Worm (Caenorhabditis elegans): ENCODE results near the gene ugt-22.
A peak's percentile ranks its signal among the peaks of the same experiment; 100 is the strongest.

ugt-22 gene

ce11 chrIV:13639027-13639426 is at the start of gene ugt-22:
Gene ugt-22, plus strand, starts transcription at chrIV:13639260.
- TF ChIP-seq ceh-27 (GFP tag; optimal IDR thresholded peaks at IDR 0.05) (no peak), nhr-80 (tag; optimal IDR thresholded peaks at IDR 0.05) (peak; percentile 50)

- no peak for TF ChIP-seq zfh-2 (GFP tag; conservative IDR thresholded peaks at IDR 0.05)
- TF ChIP-seq snpc-1.3 (tag; optimal IDR thresholded peaks at IDR 0.05; ENCODE audit: insufficient read depth) = no peak
- no peak for TF ChIP-seq ceh-58 (GFP tag; IDR thresholded peaks at IDR 0.05)
- TF ChIP-seq rec-8 (tag; optimal IDR thresholded peaks at IDR 0.05) = no peak
- no peak for TF ChIP-seq tbp1 (GFP tag; optimal IDR thresholded peaks at IDR 0.05)
- TF ChIP-seq ztf-6 (GFP tag; IDR thresholded peaks at IDR 0.05) = no peak
- TF ChIP-seq let-607 (tag; optimal IDR thresholded peaks at IDR 0.05) = no peak
- no peak for TF ChIP-seq mxl-1 (tag; optimal IDR thresholded peaks at IDR 0.05)
- TF ChIP-seq akir-1 (GFP tag; optimal IDR thresholded peaks at IDR 0.05) = no peak
- TF ChIP-seq F57A8.1 (GFP tag; optimal IDR thresholded peaks at IDR 0.05) = no peak
- no peak for TF ChIP-seq B0019.2 (GFP tag; conservative IDR thresholded peaks at IDR 0.05)
- no peak for TF ChIP-seq sptf-2 (GFP tag; optimal IDR thresholded peaks at IDR 0.05)
- no peak for TF ChIP-seq Y53G8AR.9 (GFP tag; conservative IDR thresholded peaks at IDR 0.05)
- TF ChIP-seq snpc-4 (GFP tag; optimal IDR thresholded peaks at IDR 0.05) = no peak
- no peak for TF ChIP-seq snpc-4 (tag; optimal IDR thresholded peaks at IDR 0.05)
- no peak for TF ChIP-seq efl-1 (GFP tag; optimal IDR thresholded peaks at IDR 0.05)
- TF ChIP-seq egrh-3 (GFP tag; IDR thresholded peaks at IDR 0.05) = no peak
- no peak for TF ChIP-seq F57C9.4 (tag; optimal IDR thresholded peaks at IDR 0.05)
- no peak for TF ChIP-seq die-1 (tag; optimal IDR thresholded peaks at IDR 0.05)
- TF ChIP-seq snpc-1.1 (tag; optimal IDR thresholded peaks at IDR 0.05; ENCODE audit: insufficient read depth) = no peak
These were observed 47.4 kb upstream of the ugt-22 start, which contains the start of gene tsp-5 for ce11 chrIV:13591645-13592044. Gene tsp-5, minus strand, starts transcription at chrIV:13591745.

- TF ChIP-seq F57A8.1 (GFP tag; optimal IDR thresholded peaks at IDR 0.05) = no peak
- no peak for TF ChIP-seq T07F8.4 (tag; optimal IDR thresholded peaks at IDR 0.05)
- TF ChIP-seq B0261.1 (tag; optimal IDR thresholded peaks at IDR 0.05) = no peak
- no peak for TF ChIP-seq repo-1 (tag; optimal IDR thresholded peaks at IDR 0.05)
- TF ChIP-seq lsy-27 (tag; optimal IDR thresholded peaks at IDR 0.05; ENCODE audit: borderline replicate concordance, insufficient read depth) = no peak
- no peak for TF ChIP-seq Y53G8AR.9 (GFP tag; conservative IDR thresholded peaks at IDR 0.05)
- no peak for TF ChIP-seq unc-130 (GFP tag; optimal IDR thresholded peaks at IDR 0.05)
- no peak for TF ChIP-seq F23B12.7 (tag; optimal IDR thresholded peaks at IDR 0.05; ENCODE audit: insufficient read depth)
- no peak for TF ChIP-seq tbp1 (GFP tag; optimal IDR thresholded peaks at IDR 0.05)
- TF ChIP-seq ztf-18 (tag; optimal IDR thresholded peaks at IDR 0.05) = no peak
- TF ChIP-seq pbrm-1 (GFP tag; IDR thresholded peaks at IDR 0.05) = no peak
- TF ChIP-seq hrde-1 (tag; optimal IDR thresholded peaks at IDR 0.05; ENCODE audit: borderline replicate concordance) = no peak
- no peak for TF ChIP-seq ceh-58 (GFP tag; IDR thresholded peaks at IDR 0.05)
- no peak for TF ChIP-seq mxl-1 (tag; optimal IDR thresholded peaks at IDR 0.05)
- no peak for TF ChIP-seq madf-3 (GFP tag; IDR thresholded peaks at IDR 0.05)
- no peak for TF ChIP-seq him-1 (tag; optimal IDR thresholded peaks at IDR 0.05)
- no peak for TF ChIP-seq egrh-3 (GFP tag; IDR thresholded peaks at IDR 0.05)
- TF ChIP-seq hlh-26 (GFP tag; conservative IDR thresholded peaks at IDR 0.05) = no peak
- TF ChIP-seq nfyb-1 (GFP tag; IDR thresholded peaks at IDR 0.05) = no peak
- TF ChIP-seq B0019.2 (GFP tag; conservative IDR thresholded peaks at IDR 0.05) = no peak
These were observed 45.7 kb upstream of the ugt-22 start, which contains the start of gene Y45F10B.3 for ce11 chrIV:13593351-13593750. Gene Y45F10B.3, plus strand, starts transcription at chrIV:13593651.
